Fruit fly (Drosophila melanogaster) whole organism, embryonic: Measurements from ENCODE around the gene PsGEF.

ENCODE experiments used
- Aef1 ChIP-seq: fragments of 200-800 bp; sonication (Bioruptor generic); IDR thresholded peaks from 3 replicates; pipeline ENCODE4 v1.3.6; 2022; ENCODE audit warnings: missing biosample characterization, missing genetic modification characterization
- BEAF-32 ChIP-seq: fragments of 200-800 bp; sonication (Bioruptor generic); optimal IDR thresholded peaks from 3 replicates; lab custom pipeline; 2017; ENCODE audit warnings: missing biosample characterization, missing genetic modification characterization, mild to moderate bottlenecking, moderate library complexity, missing genetic modification reagents
- CG10321 ChIP-seq: fragments of 200-800 bp; sonication (Bioruptor generic); IDR thresholded peaks from 2 replicates; pipeline ENCODE4 v1.3.6; 2022; ENCODE audit warnings: missing biosample characterization, missing genetic modification characterization
- CG12659 ChIP-seq: fragments of 200-800 bp; sonication (Bioruptor generic); optimal IDR thresholded peaks from 3 replicates; lab custom pipeline; 2017; ENCODE audit warnings: mild to moderate bottlenecking, missing biosample characterization, missing genetic modification reagents, missing genetic modification characterization
- CG12769 ChIP-seq: fragments of 200-800 bp; sonication (Bioruptor generic); optimal IDR thresholded peaks from 2 replicates; lab custom pipeline; 2019; ENCODE audit warnings: missing biosample characterization, mild to moderate bottlenecking, missing genetic modification characterization, moderate library complexity
- CG1529 ChIP-seq: fragments of 200-800 bp; sonication (Bioruptor generic); optimal IDR thresholded peaks from 3 replicates; lab custom pipeline; 2018; ENCODE audit warnings: missing biosample characterization, missing genetic modification characterization
- CG16813 ChIP-seq: fragments of 200-800 bp; sonication (Bioruptor generic); IDR thresholded peaks from 3 replicates; pipeline ENCODE4 v1.3.6; 2022; ENCODE audit warnings: missing biosample characterization, missing genetic modification characterization; ENCODE audit not compliant: partially characterized antibody
- CG17568 ChIP-seq: fragments of 200-800 bp; sonication (Bioruptor generic); optimal IDR thresholded peaks from 2 replicates; lab custom pipeline; 2018; ENCODE audit warnings: missing biosample characterization, mild to moderate bottlenecking, missing genetic modification characterization, moderate library complexity
- CG18262 ChIP-seq: fragments of 200-800 bp; optimal IDR thresholded peaks from 3 replicates; lab custom pipeline; 2019; ENCODE audit warnings: missing biosample characterization, mild to moderate bottlenecking, missing genetic modification characterization, moderate library complexity
- CG2875 ChIP-seq: fragments of 200-800 bp; sonication (Bioruptor generic); optimal IDR thresholded peaks from 2 replicates; lab custom pipeline; 2017; ENCODE audit warnings: missing biosample characterization, mild to moderate bottlenecking, missing genetic modification characterization, missing genetic modification reagents
- CG31441 ChIP-seq: fragments of 200-800 bp; sonication (Bioruptor generic); IDR thresholded peaks from 2 replicates; pipeline ENCODE4 v1.3.6; 2022; ENCODE audit warnings: missing biosample characterization, missing genetic modification characterization
- CG3163 ChIP-seq: fragments of 200-800 bp; sonication (Bioruptor generic); optimal IDR thresholded peaks from 3 replicates; lab custom pipeline; 2016; ENCODE audit warnings: missing biosample characterization, missing genetic modification characterization
- CG3281 ChIP-seq: fragments of 200-800 bp; sonication (Bioruptor generic); optimal IDR thresholded peaks from 3 replicates; lab custom pipeline; 2017; ENCODE audit warnings: missing biosample characterization, mild to moderate bottlenecking, missing genetic modification characterization
- CG33213 ChIP-seq: fragments of 200-800 bp; sonication (Bioruptor generic); optimal IDR thresholded peaks from 3 replicates; lab custom pipeline; 2016; ENCODE audit warnings: missing biosample characterization, missing genetic modification characterization
- CG3407 ChIP-seq: fragments of 200-800 bp; sonication (Bioruptor generic); optimal IDR thresholded peaks from 2 replicates; lab custom pipeline; 2018; ENCODE audit warnings: missing biosample characterization, mild to moderate bottlenecking, missing genetic modification characterization
- CG34376 ChIP-seq: fragments of 200-800 bp; sonication (Bioruptor generic); optimal IDR thresholded peaks from 2 replicates; lab custom pipeline; 2018; ENCODE audit warnings: missing biosample characterization, mild to moderate bottlenecking, missing genetic modification characterization
- CG3726 ChIP-seq: fragments of 200-800 bp; sonication (Bioruptor generic); IDR thresholded peaks from 3 replicates; pipeline ENCODE4, ENCODE4 v1.3.6; 2022; ENCODE audit warnings: missing biosample characterization, missing genetic modification characterization
- CG6765 ChIP-seq: fragments of 200-800 bp; sonication (Bioruptor generic); optimal IDR thresholded peaks from 3 replicates; lab custom pipeline; 2017; ENCODE audit warnings: missing biosample characterization, mild to moderate bottlenecking, missing genetic modification characterization
- CG6854 ChIP-seq: fragments of 200-800 bp; sonication (Bioruptor generic); optimal IDR thresholded peaks from 3 replicates; lab custom pipeline; 2017; ENCODE audit warnings: missing biosample characterization, mild to moderate bottlenecking, missing genetic modification characterization
- CG7745 ChIP-seq: fragments of 200-800 bp; sonication (Bioruptor generic); optimal IDR thresholded peaks from 2 replicates; lab custom pipeline; 2018; ENCODE audit warnings: missing biosample characterization, mild to moderate bottlenecking, missing genetic modification characterization, moderate library complexity
- CG7839 ChIP-seq: fragments of 200-800 bp; sonication (Bioruptor generic); optimal IDR thresholded peaks from 3 replicates; lab custom pipeline; 2018; ENCODE audit warnings: missing biosample characterization, mild to moderate bottlenecking, missing genetic modification characterization, moderate library complexity
- CG9609 ChIP-seq: fragments of 200-800 bp; sonication (Bioruptor generic); optimal IDR thresholded peaks from 3 replicates; lab custom pipeline; 2016; ENCODE audit warnings: missing biosample characterization, missing genetic modification characterization
- CkIIα-i1 ChIP-seq: fragments of 200-800 bp; sonication (Bioruptor generic); IDR thresholded peaks from 2 replicates; pipeline ENCODE4 v1.3.6; 2022; ENCODE audit warnings: missing biosample characterization, missing genetic modification characterization
- Dad ChIP-seq: fragments of 200-800 bp; sonication (Bioruptor generic); optimal IDR thresholded peaks from 3 replicates; lab custom pipeline; 2016; ENCODE audit warnings: missing biosample characterization, missing genetic modification characterization
- Dfd ChIP-seq, 2 experiments: fragments of >200 bp; optimal IDR thresholded peaks; 2 replicates each; lab custom pipeline; 2017; ENCODE audit warnings: missing biosample characterization in 2 of 2, missing genetic modification characterization in 2 of 2
- Dip2 ChIP-seq: fragments of 200-800 bp; sonication (Bioruptor generic); IDR thresholded peaks from 2 replicates; pipeline ENCODE4 v1.3.6; 2022; ENCODE audit warnings: missing biosample characterization, missing genetic modification characterization
- Dll ChIP-seq: fragments of 200-800 bp; sonication (Bioruptor generic); IDR thresholded peaks from 4 replicates; pipeline ENCODE4 v1.3.6; 2022; ENCODE audit warnings: missing biosample characterization, missing genetic modification characterization; ENCODE audit not compliant: partially characterized antibody
- Fer2 ChIP-seq: fragments of 200-800 bp; sonication (Bioruptor generic); optimal IDR thresholded peaks from 2 replicates; lab custom pipeline; 2018; ENCODE audit warnings: missing biosample characterization, mild to moderate bottlenecking, missing genetic modification characterization, moderate library complexity
- Jarid2 ChIP-seq: fragments of 200-800 bp; sonication (Bioruptor generic); optimal IDR thresholded peaks from 3 replicates; lab custom pipeline; 2017; ENCODE audit warnings: mild to moderate bottlenecking, missing biosample characterization, missing genetic modification reagents, missing genetic modification characterization
- Lhr ChIP-seq: fragments of 200-800 bp; sonication (Bioruptor generic); optimal IDR thresholded peaks from 3 replicates; lab custom pipeline; 2017; ENCODE audit warnings: mild to moderate bottlenecking, missing biosample characterization, missing genetic modification reagents, missing genetic modification characterization
- Lpt ChIP-seq: fragments of >200 bp; optimal IDR thresholded peaks from 2 replicates; lab custom pipeline; 2018; ENCODE audit warnings: missing biosample characterization, missing genetic modification characterization
- NK7.1 ChIP-seq: fragments of 200-800 bp; sonication (Bioruptor generic); optimal IDR thresholded peaks from 3 replicates; lab custom pipeline; 2016; ENCODE audit warnings: missing biosample characterization, missing genetic modification characterization
- Neu2 ChIP-seq: fragments of 200-800 bp; sonication (Bioruptor generic); optimal IDR thresholded peaks from 3 replicates; lab custom pipeline; 2016; ENCODE audit warnings: missing biosample characterization, missing genetic modification characterization, borderline replicate concordance
- Side ChIP-seq: fragments of 200-800 bp; sonication (Bioruptor generic); optimal IDR thresholded peaks from 2 replicates; lab custom pipeline; 2016; ENCODE audit warnings: missing biosample characterization, missing genetic modification characterization
- Spps ChIP-seq: fragments of 200-800 bp; sonication (Bioruptor generic); optimal IDR thresholded peaks from 2 replicates; lab custom pipeline; 2018; ENCODE audit warnings: missing biosample characterization, mild to moderate bottlenecking, missing genetic modification characterization
- Sry-δ ChIP-seq: fragments of 200-800 bp; sonication (Bioruptor generic); optimal IDR thresholded peaks from 2 replicates; lab custom pipeline; 2016; ENCODE audit warnings: missing biosample characterization, missing genetic modification characterization
- Stat92E ChIP-seq, 3 experiments: fragments of >200 bp in 2 of 3; fragments of 200-800 bp in 1 of 3; sonication (Bioruptor generic) in 1 of 3; optimal IDR thresholded peaks; 2 replicates each; lab custom pipeline; 2017 to 2019; ENCODE audit warnings: missing biosample characterization in 3 of 3, missing genetic modification characterization in 3 of 3, mild to moderate bottlenecking in 1 of 3, moderate library complexity in 1 of 3
- TFAM ChIP-seq: fragments of 200-800 bp; sonication (Bioruptor generic); optimal IDR thresholded peaks from 2 replicates; lab custom pipeline; 2017; ENCODE audit warnings: missing biosample characterization, missing genetic modification characterization, inconsistent platforms
- Xbp1 ChIP-seq: fragments of 200-800 bp; sonication (Bioruptor generic); optimal IDR thresholded peaks from 3 replicates; lab custom pipeline; 2016; ENCODE audit warnings: missing biosample characterization, mild to moderate bottlenecking, missing genetic modification characterization
- az2 ChIP-seq: fragments of 200-800 bp; sonication (Bioruptor generic); optimal IDR thresholded peaks from 3 replicates; lab custom pipeline; 2016; ENCODE audit warnings: missing biosample characterization, missing genetic modification characterization
- eyg ChIP-seq: fragments of 200-800 bp; sonication (Bioruptor generic); optimal IDR thresholded peaks from 3 replicates; lab custom pipeline; 2016; ENCODE audit warnings: missing biosample characterization, missing genetic modification characterization
- hth ChIP-seq: fragments of >200 bp; optimal IDR thresholded peaks from 2 replicates; lab custom pipeline; 2017; ENCODE audit warnings: inconsistent platforms
- lola ChIP-seq, 3 experiments: fragments of >200 bp in 2 of 3; fragments of 200-800 bp in 1 of 3; sonication (Bioruptor generic) in 1 of 3; optimal IDR thresholded peaks; 2 replicates each; lab custom pipeline; 2017 to 2019; ENCODE audit warnings: missing biosample characterization in 3 of 3, missing genetic modification characterization in 3 of 3, mild to moderate bottlenecking in 1 of 3, moderate library complexity in 1 of 3
- onecut ChIP-seq: fragments of 200-800 bp; sonication (Bioruptor generic); IDR thresholded peaks from 2 replicates; pipeline ENCODE4 v1.3.6; 2022; ENCODE audit warnings: missing biosample characterization, missing genetic modification characterization
- pho ChIP-seq: fragments of 200-800 bp; sonication (Bioruptor generic); optimal IDR thresholded peaks from 2 replicates; lab custom pipeline; 2016; ENCODE audit warnings: missing biosample characterization, missing genetic modification characterization
- pum ChIP-seq: fragments of 200-800 bp; sonication (Bioruptor generic); optimal IDR thresholded peaks from 2 replicates; lab custom pipeline; 2016; ENCODE audit warnings: missing biosample characterization, missing genetic modification characterization
- ranshi ChIP-seq: fragments of 200-800 bp; sonication (Bioruptor generic); IDR thresholded peaks from 2 replicates; pipeline ENCODE4 v1.3.6; 2022; ENCODE audit warnings: missing biosample characterization, missing genetic modification characterization
- sens ChIP-seq: fragments of 200-800 bp; sonication (Bioruptor generic); peaks from one replicate; lab custom pipeline; 2016; ENCODE audit warnings: missing biosample characterization, missing genetic modification characterization
- sim ChIP-seq: fragments of 200-800 bp; sonication (Bioruptor generic); IDR thresholded peaks from 2 replicates; pipeline ENCODE4 v1.3.6; 2022; ENCODE audit warnings: missing biosample characterization, missing genetic modification characterization
- tio ChIP-seq: fragments of 200-800 bp; sonication (Bioruptor generic); optimal IDR thresholded peaks from 2 replicates; lab custom pipeline; 2017; ENCODE audit warnings: missing biosample characterization, missing genetic modification characterization, inconsistent platforms

The PsGEF gene

dm6 chrX:2396204-2396882, 8.9 kb upstream of the PsGEF start (continued):
- TF ChIP-seq CG17568 (GFP tag; lab: Kevin White, UChicago) (peak; percentile 6), lola (GFP tag; optimal IDR thresholded peaks at IDR 0.05; lab: Kevin White, UChicago) (peak in 1 of 3 experiments; percentile 64), Dad (GFP tag; lab: Kevin White, UChicago) (no peak), CkIIα-i1 (GFP tag; lab: Robert Waterston, UW) (no peak), CG6854 (no peak), sens (GFP tag; lab: Kevin White, UChicago) (peak; percentile 87), sim (no peak), CG9609 (GFP tag; lab: Kevin White, UChicago) (no peak), NK7.1 (GFP tag; lab: Kevin White, UChicago) (no peak), CG34376 (GFP tag; lab: Kevin White, UChicago) (no peak), Dll (no peak), Jarid2 (GFP tag; lab: Kevin White, UChicago) (peak; percentile 31), Stat92E (GFP tag; optimal IDR thresholded peaks at IDR 0.05; lab: Kevin White, UChicago) (no peak), Sry-δ (GFP tag; lab: Kevin White, UChicago) (no peak), ranshi (GFP tag; lab: Robert Waterston, UW) (no peak), Dfd (GFP tag; optimal IDR thresholded peaks at IDR 0.05; lab: Kevin White, UChicago) (no peak), Side (no peak), BEAF-32 (GFP tag; lab: Kevin White, UChicago) (no peak), CG7839 (peak; percentile 67), CG1529 (GFP tag; lab: Kevin White, UChicago) (peak; percentile 31), Fer2 (tag; lab: Kevin White, UChicago) (no peak), CG31441 (peak; percentile 69), az2 (GFP tag; lab: Kevin White, UChicago) (peak; percentile 56), Lhr (GFP tag; lab: Kevin White, UChicago) (no peak), CG6765 (no peak), pum (GFP tag; lab: Kevin White, UChicago) (no peak), CG2875 (GFP tag; lab: Kevin White, UChicago) (peak; percentile 39), TFAM (GFP tag; lab: Kevin White, UChicago) (no peak), CG7745 (tag; lab: Kevin White, UChicago) (no peak), CG10321 (no peak), Dip2 (GFP tag; lab: Robert Waterston, UW) (no peak), CG12659 (peak; percentile 24), hth (lab: Kevin White, UChicago) (no peak), Aef1 (GFP tag; lab: Robert Waterston, UW) (no peak), CG33213 (GFP tag; lab: Kevin White, UChicago) (no peak), Spps (peak; percentile 36), CG12769 (tag; lab: Kevin White, UChicago) (no peak), CG18262 (tag; lab: Kevin White, UChicago) (peak; percentile 76), CG3281 (GFP tag; lab: Kevin White, UChicago) (no peak), CG3163 (GFP tag; lab: Kevin White, UChicago) (no peak), CG16813 (GFP tag; lab: Robert Waterston, UW) (no peak), tio (GFP tag; lab: Kevin White, UChicago) (peak; percentile 22), CG3407 (GFP tag; lab: Kevin White, UChicago) (peak; percentile 23), Lpt (GFP tag; lab: Kevin White, UChicago) (no peak), onecut (GFP tag; lab: Robert Waterston, UW) (peak; percentile 26; the same call in 1 of the 2 replicates), CG3726 (GFP tag; lab: Robert Waterston, UW) (no peak), Neu2 (no peak), eyg (no peak), pho (GFP tag; lab: Kevin White, UChicago) (no peak), Xbp1 (GFP tag; lab: Kevin White, UChicago) (peak; percentile 30)
